Worm (Caenorhabditis elegans): ENCODE results near the gene Y49E10.30.

Y49E10.30 gene

ce11 chrIII:12436215-12436614 lies 49.5 kb downstream of the Y49E10.30 start, which contains the start of gene fbxa-218:
TSS of gene fbxa-218 (plus strand) at chrIII:12436515.
- TF ChIP-seq F22D6.2 (tag; optimal IDR thresholded peaks at IDR 0.05), result no peak

ce11 chrIII:12437020-12437419 lies 50.3 kb downstream of the Y49E10.30 start:
- no peak for TF ChIP-seq Y53F4B.3 (GFP tag; IDR thresholded peaks at IDR 0.05)
